Worm (Caenorhabditis elegans): Measurements from ENCODE around the gene C18H7.11.

DNA sequence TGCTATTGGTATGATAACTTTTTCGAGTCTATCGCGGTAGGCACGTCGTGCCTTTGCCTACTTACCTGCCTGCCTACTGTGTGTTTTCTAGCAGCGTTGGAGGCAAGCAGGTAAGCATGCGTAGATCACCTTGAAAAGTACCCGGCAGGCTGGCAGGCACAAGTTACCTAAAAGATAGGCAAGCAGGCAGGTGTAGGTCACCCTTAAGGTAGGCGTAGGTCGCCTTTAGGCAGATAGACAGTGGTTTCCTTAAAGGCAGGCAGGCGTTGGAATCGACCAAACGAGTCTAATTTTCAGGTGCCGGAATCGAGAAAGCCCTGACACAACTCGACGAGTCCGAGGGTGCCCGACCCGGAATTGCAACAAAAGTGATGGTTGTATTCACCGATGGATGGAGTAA, 23.1 kb downstream of the C18H7.11 start:
- TF ChIP-seq flt-1 (GFP tag; IDR thresholded peaks at IDR 0.05): no peak
- TF ChIP-seq klf-2 (GFP tag; conservative IDR thresholded peaks at IDR 0.05): no peak

Data from whole organism, midembryonic.